Worm (Caenorhabditis elegans) whole organism, young adult: Measurements from ENCODE around the gene klp-7.
A peak's percentile ranks its signal among the peaks of the same experiment; 100 is the strongest.

Source experiments
- B0035.1 ChIP-seq: sonication (generic microtip); optimal IDR thresholded peaks from 2 replicates; lab custom pipeline; 2016; ENCODE audit warnings: missing genetic modification characterization, mild to moderate bottlenecking, missing compliant biosample characterization, missing genotype, missing genetic modification reagents
- B0261.1 ChIP-seq: sonication (generic microtip); optimal IDR thresholded peaks from 2 replicates; lab custom pipeline; 2016; ENCODE audit warnings: mild to moderate bottlenecking, missing genetic modification characterization, moderate library complexity, missing compliant biosample characterization
- D2030.7 ChIP-seq: fragments of 200-800 bp; sonication (Bioruptor generic); IDR thresholded peaks from 2 replicates; pipeline ENCODE4 v1.3.6; 2022; ENCODE audit warnings: missing genetic modification reagents, missing genetic modification characterization, missing compliant biosample characterization
- F10E7.11 ChIP-seq: sonication (generic microtip); optimal IDR thresholded peaks from 2 replicates; lab custom pipeline; 2017; ENCODE audit warnings: mild to moderate bottlenecking, missing genetic modification characterization, moderate library complexity, missing compliant biosample characterization
- F22D6.2 ChIP-seq: sonication (generic microtip); optimal IDR thresholded peaks from 2 replicates; lab custom pipeline; 2016; ENCODE audit warnings: mild to moderate bottlenecking, missing genetic modification characterization, missing compliant biosample characterization
- F49E8.2 ChIP-seq: sonication (generic microtip); optimal IDR thresholded peaks from 3 replicates; lab custom pipeline; 2017; ENCODE audit warnings: missing genetic modification characterization, mild to moderate bottlenecking, missing compliant biosample characterization, antibody characterized with exemption, moderate library complexity; ENCODE audit not compliant: insufficient read depth
- F57A8.1 ChIP-seq: fragments of 200-800 bp; sonication (Bioruptor generic); optimal IDR thresholded peaks from 2 replicates; lab custom pipeline; 2018; ENCODE audit warnings: mild to moderate bottlenecking, missing genetic modification characterization, moderate library complexity, missing compliant biosample characterization
- T07F8.4 ChIP-seq: sonication (generic microtip); optimal IDR thresholded peaks from 2 replicates; lab custom pipeline; 2016; ENCODE audit warnings: mild to moderate bottlenecking, missing genetic modification characterization, moderate library complexity, missing compliant biosample characterization
- Y56A3A.18 ChIP-seq: fragments of 200-800 bp; sonication (Bioruptor generic); IDR thresholded peaks from 2 replicates; pipeline ENCODE4 v1.3.6; 2022; ENCODE audit warnings: missing genetic modification reagents, missing genetic modification characterization, missing compliant biosample characterization
- Y95B8A.8 ChIP-seq: fragments of 200-800 bp; sonication (Bioruptor generic); IDR thresholded peaks from 2 replicates; pipeline ENCODE4 v1.3.6; 2022; ENCODE audit warnings: missing genetic modification reagents, missing genetic modification characterization, missing compliant biosample characterization
- ZK185.1 ChIP-seq: sonication (generic microtip); optimal IDR thresholded peaks from 2 replicates; lab custom pipeline; 2016; ENCODE audit warnings: mild to moderate bottlenecking, missing genetic modification characterization, missing compliant biosample characterization; ENCODE audit not compliant: poor library complexity, severe bottlenecking
- ama-1 ChIP-seq, 3 experiments: fragments of 150-350 bp in 1 of 3; sonication (generic microtip) in 2 of 3; optimal IDR thresholded peaks; 2 replicates each; lab custom pipeline; 2014 to 2018; ENCODE audit warnings: missing biosample characterization in 2 of 3, missing genetic modification characterization in 2 of 3, missing genetic modification reagents in 2 of 3
- aptf-2 ChIP-seq: fragments of 200-800 bp; sonication (Bioruptor generic); conservative IDR thresholded peaks from 2 replicates; pipeline ENCODE4 v1.3.6; 2022; ENCODE audit warnings: missing genetic modification reagents, missing genetic modification characterization, missing compliant biosample characterization
- athp-1 ChIP-seq: sonication (generic microtip); optimal IDR thresholded peaks from 2 replicates; lab custom pipeline; 2017; ENCODE audit warnings: mild to moderate bottlenecking, missing genetic modification characterization, missing compliant biosample characterization
- bed-2 ChIP-seq: fragments of 200-800 bp; sonication (Bioruptor generic); IDR thresholded peaks from 2 replicates; pipeline ENCODE4 v1.3.6; 2022; ENCODE audit warnings: missing genetic modification reagents, missing genetic modification characterization, missing compliant biosample characterization
- cebp-2 ChIP-seq: fragments of 200-800 bp; sonication (Bioruptor generic); IDR thresholded peaks from 2 replicates; pipeline ENCODE4 v1.3.6; 2022; ENCODE audit warnings: missing genetic modification characterization, missing compliant biosample characterization
- ceh-100 ChIP-seq: fragments of 200-800 bp; sonication (Bioruptor generic); IDR thresholded peaks from 2 replicates; pipeline ENCODE4 v1.3.6; 2022; ENCODE audit warnings: missing genetic modification reagents, missing genetic modification characterization, missing compliant biosample characterization
- ceh-27 ChIP-seq: fragments of 200-800 bp; sonication (Bioruptor generic); optimal IDR thresholded peaks from 2 replicates; lab custom pipeline; 2018; ENCODE audit warnings: mild to moderate bottlenecking, missing genetic modification characterization, moderate library complexity, missing compliant biosample characterization
- ceh-58 ChIP-seq: fragments of 200-800 bp; sonication (Bioruptor generic); IDR thresholded peaks from 2 replicates; pipeline ENCODE4 v1.3.6; 2022; ENCODE audit warnings: missing genetic modification characterization, missing compliant biosample characterization
- ceh-79 ChIP-seq: sonication (generic microtip); optimal IDR thresholded peaks from 2 replicates; lab custom pipeline; 2017; ENCODE audit warnings: mild to moderate bottlenecking, missing genetic modification characterization, missing compliant biosample characterization
- ceh-91 ChIP-seq: fragments of 200-800 bp; sonication (Bioruptor generic); IDR thresholded peaks from 2 replicates; pipeline ENCODE4 v1.3.6; 2022; ENCODE audit warnings: missing genetic modification reagents, missing genetic modification characterization, missing compliant biosample characterization
- chd-7 ChIP-seq: sonication (generic microtip); optimal IDR thresholded peaks from 2 replicates; lab custom pipeline; 2016; ENCODE audit warnings: mild to moderate bottlenecking, missing genetic modification characterization, moderate library complexity, missing compliant biosample characterization
- die-1 ChIP-seq: sonication (generic microtip); optimal IDR thresholded peaks from 2 replicates; lab custom pipeline; 2016; ENCODE audit warnings: missing genotype, mild to moderate bottlenecking, missing genetic modification characterization, missing compliant biosample characterization
- dpff-1 ChIP-seq: sonication (generic microtip); optimal IDR thresholded peaks from 2 replicates; lab custom pipeline; 2017; ENCODE audit warnings: mild to moderate bottlenecking, missing genetic modification characterization, missing compliant biosample characterization
- dpl-1 ChIP-seq: fragments of 150-350 bp; optimal IDR thresholded peaks from 2 replicates; lab custom pipeline; 2014; ENCODE audit warnings: missing biosample characterization, missing genetic modification reagents, missing genetic modification characterization
- egl-18 ChIP-seq: fragments of 200-800 bp; sonication (Bioruptor generic); IDR thresholded peaks from 2 replicates; pipeline ENCODE4 v1.3.6; 2022; ENCODE audit warnings: missing genetic modification reagents, missing genetic modification characterization, missing compliant biosample characterization
- egrh-3 ChIP-seq: fragments of 200-800 bp; sonication (Bioruptor generic); IDR thresholded peaks from 2 replicates; pipeline ENCODE4 v1.3.6; 2022; ENCODE audit warnings: missing genetic modification reagents, missing genetic modification characterization, missing compliant biosample characterization
- ets-4 ChIP-seq: fragments of 200-800 bp; sonication (Bioruptor generic); optimal IDR thresholded peaks from 2 replicates; lab custom pipeline; 2018; ENCODE audit warnings: mild to moderate bottlenecking, missing genetic modification characterization, missing compliant biosample characterization
- hlh-12 ChIP-seq: sonication (generic microtip); optimal IDR thresholded peaks from 2 replicates; lab custom pipeline; 2016; ENCODE audit warnings: missing genetic modification characterization, missing compliant biosample characterization
- hlh-26 ChIP-seq: fragments of 200-800 bp; sonication (Bioruptor generic); conservative IDR thresholded peaks from 2 replicates; pipeline ENCODE4 v1.3.6; 2022; ENCODE audit warnings: missing genetic modification reagents, missing genetic modification characterization, missing compliant biosample characterization
- hmg-20 ChIP-seq: fragments of 200-800 bp; sonication (Bioruptor generic); IDR thresholded peaks from 2 replicates; pipeline ENCODE4 v1.3.6; 2022; ENCODE audit warnings: missing genetic modification reagents, missing genetic modification characterization, missing compliant biosample characterization
- lag-1 ChIP-seq: fragments of 200-800 bp; sonication (Bioruptor generic); IDR thresholded peaks from 2 replicates; pipeline ENCODE4 v1.3.6; 2022; ENCODE audit warnings: missing genetic modification reagents, missing genetic modification characterization, missing compliant biosample characterization
- lin-26 ChIP-seq: fragments of 200-800 bp; sonication (Bioruptor generic); IDR thresholded peaks from 2 replicates; pipeline ENCODE4 v1.3.6; 2022; ENCODE audit warnings: missing genetic modification reagents, missing genetic modification characterization, missing compliant biosample characterization
- lin-54 ChIP-seq: fragments of 200-800 bp; sonication (Bioruptor generic); optimal IDR thresholded peaks from 2 replicates; lab custom pipeline; 2018; ENCODE audit warnings: mild to moderate bottlenecking, missing genetic modification characterization, missing compliant biosample characterization
- madf-3 ChIP-seq: fragments of 200-800 bp; sonication (Bioruptor generic); IDR thresholded peaks from 2 replicates; pipeline ENCODE4 v1.3.6; 2022; ENCODE audit warnings: missing genetic modification reagents, missing genetic modification characterization, missing compliant biosample characterization
- mcd-1 ChIP-seq: fragments of 200-800 bp; sonication (Bioruptor generic); IDR thresholded peaks from 2 replicates; pipeline ENCODE4 v1.3.6; 2022; ENCODE audit warnings: missing genetic modification reagents, missing genetic modification characterization, missing compliant biosample characterization
- mes-4 ChIP-seq: sonication (generic microtip); optimal IDR thresholded peaks from 2 replicates; lab custom pipeline; 2016; ENCODE audit warnings: missing genotype, missing genetic modification characterization, missing compliant biosample characterization
- nfyb-1 ChIP-seq: fragments of 200-800 bp; sonication (Bioruptor generic); IDR thresholded peaks from 2 replicates; pipeline ENCODE4 v1.3.6; 2022; ENCODE audit warnings: missing genetic modification reagents, missing genetic modification characterization, missing compliant biosample characterization
- pha-4 ChIP-seq: fragments of 150-350 bp; sonication (generic microtip); optimal IDR thresholded peaks from 2 replicates; lab custom pipeline; 2014; ENCODE audit warnings: missing biosample characterization, missing genetic modification reagents, missing genetic modification characterization
- rcor-1 ChIP-seq: fragments of 200-800 bp; sonication (Bioruptor generic); IDR thresholded peaks from 2 replicates; pipeline ENCODE4 v1.3.6; 2022; ENCODE audit warnings: missing genetic modification reagents, missing genetic modification characterization, missing compliant biosample characterization
- rpc-1 ChIP-seq, 2 experiments: fragments of 150-350 bp in 1 of 2; sonication (generic microtip) in 1 of 2; optimal IDR thresholded peaks; 2 replicates each; lab custom pipeline; 2014 to 2018; ENCODE audit warnings: missing biosample characterization in 1 of 2, missing genetic modification characterization in 1 of 2, missing genetic modification reagents in 1 of 2, missing genotype in 1 of 2
- sea-2 ChIP-seq: fragments of 200-800 bp; sonication (Bioruptor generic); IDR thresholded peaks from 2 replicates; pipeline ENCODE4 v1.3.6; 2022; ENCODE audit warnings: missing genetic modification characterization, missing compliant biosample characterization
- snpc-3.4 ChIP-seq: sonication (generic microtip); optimal IDR thresholded peaks from 2 replicates; lab custom pipeline; 2017; ENCODE audit warnings: missing genetic modification characterization, mild to moderate bottlenecking, missing compliant biosample characterization, antibody characterized with exemption, moderate library complexity, missing genotype, missing genetic modification reagents
- somi-1 ChIP-seq: fragments of 200-800 bp; sonication (Bioruptor generic); optimal IDR thresholded peaks from 2 replicates; lab custom pipeline; 2018; ENCODE audit warnings: mild to moderate bottlenecking, missing genetic modification characterization, missing compliant biosample characterization
- tbx-9 ChIP-seq: sonication (generic microtip); optimal IDR thresholded peaks from 2 replicates; lab custom pipeline; 2016; ENCODE audit warnings: borderline replicate concordance, missing genetic modification characterization, inconsistent platforms, missing compliant biosample characterization
- unc-130 ChIP-seq: sonication (generic microtip); optimal IDR thresholded peaks from 2 replicates; lab custom pipeline; 2016; ENCODE audit warnings: missing genetic modification reagents, missing genetic modification characterization, missing compliant biosample characterization
- zfh-2 ChIP-seq: fragments of 200-800 bp; sonication (Bioruptor generic); conservative IDR thresholded peaks from 2 replicates; pipeline ENCODE4 v1.3.6; 2022; ENCODE audit warnings: missing genetic modification reagents, missing genetic modification characterization, missing compliant biosample characterization
- ztf-26 ChIP-seq: sonication (generic microtip); optimal IDR thresholded peaks from 2 replicates; lab custom pipeline; 2017; ENCODE audit warnings: missing genetic modification characterization, missing compliant biosample characterization
- ztf-6 ChIP-seq: fragments of 200-800 bp; sonication (Bioruptor generic); IDR thresholded peaks from 2 replicates; pipeline ENCODE4 v1.3.6; 2022; ENCODE audit warnings: missing genetic modification reagents, missing genetic modification characterization, missing compliant biosample characterization

The klp-7 gene

DNA sequence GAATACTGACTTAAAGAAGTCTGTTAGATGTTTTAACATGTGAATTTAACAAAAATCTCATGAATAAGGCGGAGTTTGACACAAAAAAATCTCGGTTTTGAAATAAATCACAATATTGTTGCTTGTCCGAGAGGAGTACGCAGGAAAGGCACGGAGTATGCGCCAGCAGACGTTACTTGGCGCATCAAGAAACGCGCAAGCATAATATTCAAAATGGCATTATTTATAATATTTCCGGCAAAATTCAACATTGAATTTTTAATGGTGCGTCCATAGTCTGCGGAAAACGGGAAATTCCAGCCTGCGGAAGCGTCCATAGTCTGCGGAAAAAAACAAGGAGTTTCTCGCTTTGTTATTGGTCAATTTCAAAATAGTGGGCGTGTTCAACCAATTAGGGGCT, 39.1 kb downstream of the klp-7 start, which contains the start of gene pde-12 (continued):
- TF ChIP-seq die-1: no peak
- TF ChIP-seq Y56A3A.18 (GFP tag; lab: Robert Waterston, UW): no peak
- no peak for TF ChIP-seq ceh-79 (tag; lab: Kevin White, UChicago)
- no peak for TF ChIP-seq F49E8.2 (tag; lab: Kevin White, UChicago)
- TF ChIP-seq athp-1 (tag; lab: Kevin White, UChicago): no peak
- TF ChIP-seq sea-2: no peak
- TF ChIP-seq B0035.1 (tag; lab: Kevin White, UChicago): no peak
- TF ChIP-seq aptf-2 (GFP tag; lab: Robert Waterston, UW): no peak
- no peak for TF ChIP-seq pha-4
- no peak for TF ChIP-seq dpl-1 (GFP tag; lab: Kevin White, UChicago)
- no peak for TF ChIP-seq egl-18 (GFP tag; lab: Robert Waterston, UW)
- peak; percentile 85 for TF ChIP-seq lin-54 (GFP tag; lab: Kevin White, UChicago)
- no peak for TF ChIP-seq ztf-6 (GFP tag; lab: Robert Waterston, UW)
- TF ChIP-seq hmg-20: peak; percentile 75; the same call in 1 of the 2 replicates
- TF ChIP-seq T07F8.4 (tag; lab: Kevin White, UChicago): no peak
- TF ChIP-seq B0261.1 (tag; lab: Kevin White, UChicago): no peak
- TF ChIP-seq tbx-9 (tag; lab: Kevin White, UChicago): no peak
- TF ChIP-seq F10E7.11 (tag; lab: Kevin White, UChicago): no peak
- peak; percentile 82 for TF ChIP-seq ceh-100 (GFP tag; lab: Robert Waterston, UW)
- TF ChIP-seq zfh-2 (GFP tag; lab: Robert Waterston, UW): no peak
- no peak for TF ChIP-seq unc-130 (GFP tag; lab: Kevin White, UChicago)
- no peak for TF ChIP-seq ceh-58 (GFP tag; lab: Robert Waterston, UW)
- TF ChIP-seq ztf-26 (tag; lab: Kevin White, UChicago): peak; percentile 35
- TF ChIP-seq ets-4 (GFP tag; lab: Kevin White, UChicago): no peak
- no peak for TF ChIP-seq hlh-12
- TF ChIP-seq mcd-1 (GFP tag; lab: Robert Waterston, UW): peak; percentile 90
- no peak for TF ChIP-seq chd-7
- no peak for TF ChIP-seq egrh-3 (GFP tag; lab: Robert Waterston, UW)
- 0 out of 2 replicates have a peak, but pooled peaks have one; percentile 52 for TF ChIP-seq Y95B8A.8 (GFP tag; lab: Robert Waterston, UW)
- TF ChIP-seq hlh-26 (GFP tag; lab: Robert Waterston, UW): no peak
- TF ChIP-seq ama-1 (optimal IDR thresholded peaks at IDR 0.05; lab: Kevin White, UChicago): no peak
- no peak for TF ChIP-seq ama-1 (GFP tag; optimal IDR thresholded peaks at IDR 0.05; lab: Kevin White, UChicago)
- TF ChIP-seq bed-2: no peak
- TF ChIP-seq ceh-27: no peak
- TF ChIP-seq rpc-1 (optimal IDR thresholded peaks at IDR 0.05; lab: Kevin White, UChicago): no peak
- TF ChIP-seq rpc-1 (tag; optimal IDR thresholded peaks at IDR 0.05; lab: Kevin White, UChicago): no peak
- TF ChIP-seq mes-4: no peak
- no peak for TF ChIP-seq lin-26 (GFP tag; lab: Robert Waterston, UW)
- TF ChIP-seq cebp-2 (GFP tag; lab: Robert Waterston, UW): no peak
- peak; percentile 36 for TF ChIP-seq F22D6.2 (tag; lab: Kevin White, UChicago)
- TF ChIP-seq F57A8.1 (GFP tag; lab: Kevin White, UChicago): no peak
- TF ChIP-seq lag-1 (GFP tag; lab: Robert Waterston, UW): no peak
- TF ChIP-seq D2030.7 (GFP tag; lab: Robert Waterston, UW): no peak; the same call in 1 of the 2 replicates
- TF ChIP-seq rcor-1 (GFP tag; lab: Robert Waterston, UW): no peak
- peak; percentile 61 for TF ChIP-seq snpc-3.4 (tag; lab: Kevin White, UChicago)
- TF ChIP-seq ZK185.1 (tag; lab: Kevin White, UChicago): peak; percentile 79
- peak; percentile 8 for TF ChIP-seq somi-1
- peak; percentile 95 for TF ChIP-seq nfyb-1 (GFP tag; lab: Robert Waterston, UW)
- TF ChIP-seq dpff-1 (tag; lab: Kevin White, UChicago): no peak
- no peak for TF ChIP-seq madf-3 (GFP tag; lab: Robert Waterston, UW)
- no peak for TF ChIP-seq ceh-91
